Worm (Caenorhabditis elegans) whole organism, mixed stage, embryonic: ENCODE results near the gene bcl-7.

Experiments
- blmp-1 ChIP-seq: fragments of 150-350 bp; optimal IDR thresholded peaks from 2 replicates; lab custom pipeline; 2014; ENCODE audit warnings: missing biosample characterization, missing genetic modification characterization
- ces-1 ChIP-seq: fragments of 150-350 bp; optimal IDR thresholded peaks from 2 replicates; lab custom pipeline; 2014; ENCODE audit warnings: missing biosample characterization, missing genetic modification reagents, missing genetic modification characterization
- elt-3 ChIP-seq: fragments of 150-350 bp; optimal IDR thresholded peaks from 2 replicates; lab custom pipeline; 2014; ENCODE audit warnings: missing biosample characterization, missing genetic modification characterization
- lsy-2 ChIP-seq: fragments of 150-350 bp; optimal IDR thresholded peaks from 2 replicates; lab custom pipeline; 2014; ENCODE audit warnings: missing biosample characterization, missing genetic modification characterization
- mls-2 ChIP-seq: sonication (generic microtip); optimal IDR thresholded peaks from 2 replicates; lab custom pipeline; 2016; ENCODE audit warnings: mild to moderate bottlenecking, missing genetic modification characterization, moderate library complexity, missing compliant biosample characterization
- nhr-237 ChIP-seq: fragments of 150-350 bp; optimal IDR thresholded peaks from 2 replicates; lab custom pipeline; 2014; ENCODE audit warnings: missing biosample characterization, missing genetic modification characterization
- pha-4 ChIP-seq: fragments of 150-350 bp; optimal IDR thresholded peaks from 2 replicates; lab custom pipeline; 2018; ENCODE audit warnings: missing biosample characterization, missing genetic modification reagents, missing genetic modification characterization
- sem-2 ChIP-seq: fragments of 200-800 bp; sonication (Bioruptor generic); optimal IDR thresholded peaks from 2 replicates; lab custom pipeline; 2018; ENCODE audit warnings: mild to moderate bottlenecking, missing genetic modification characterization, missing compliant biosample characterization
- snpc-4 ChIP-seq: fragments of 150-350 bp; optimal IDR thresholded peaks from 2 replicates; lab custom pipeline; 2014; ENCODE audit warnings: missing biosample characterization, missing genetic modification characterization
- unc-62 ChIP-seq: fragments of 150-350 bp; optimal IDR thresholded peaks from 2 replicates; lab custom pipeline; 2014; ENCODE audit warnings: missing biosample characterization, missing genetic modification reagents, missing genetic modification characterization
- zip-8 ChIP-seq: fragments of 150-350 bp; optimal IDR thresholded peaks from 2 replicates; lab custom pipeline; 2014; ENCODE audit warnings: missing biosample characterization, missing genetic modification characterization
- ztf-11 ChIP-seq: fragments of 150-350 bp; optimal IDR thresholded peaks from 2 replicates; lab custom pipeline; 2014; ENCODE audit warnings: missing biosample characterization, missing genetic modification characterization

- TF ChIP-seq zip-8 (tag; lab: Kevin White, UChicago) (no peak), elt-3 (tag; lab: Kevin White, UChicago) (no peak), ces-1 (GFP tag; lab: Kevin White, UChicago) (no peak), snpc-4 (tag; lab: Kevin White, UChicago) (no peak), blmp-1 (tag; lab: Kevin White, UChicago) (no peak), ztf-11 (tag; lab: Kevin White, UChicago) (no peak), sem-2 (no peak), nhr-237 (tag; lab: Kevin White, UChicago) (no peak), mls-2 (tag; lab: Kevin White, UChicago) (no peak), unc-62 (GFP tag; lab: Kevin White, UChicago) (peak; percentile 56), pha-4 (tag; lab: Kevin White, UChicago) (no peak), lsy-2 (no peak)
These were observed 49.3 kb downstream of the bcl-7 start, which contains the start of gene mlp-1 for ce11 chrIII:5975005-5975730.
